Worm (Caenorhabditis elegans): ENCODE measurements around the gene sri-43.

ce11 chrII:3113934-3114333 is 30.5 kb downstream of the sri-43 start, which contains the start of gene clec-123:
- no peak for TF ChIP-seq ztf-4 (tag; optimal IDR thresholded peaks at IDR 0.05)
- TF ChIP-seq nhr-12 (tag; optimal IDR thresholded peaks at IDR 0.05) = no peak
- no peak for TF ChIP-seq skn-1 (tag; optimal IDR thresholded peaks at IDR 0.05)
- no peak for TF ChIP-seq nhr-237 (tag; optimal IDR thresholded peaks at IDR 0.05)

All from whole organism, L3 larva.